Worm (Caenorhabditis elegans): ENCODE data around the gene igdb-1.
"Not testable (repeated sequence)": the region's sequence is repeated elsewhere in the genome, so short reads cannot be mapped to it uniquely, and the experiment has no call there.

The igdb-1 gene

DNA sequence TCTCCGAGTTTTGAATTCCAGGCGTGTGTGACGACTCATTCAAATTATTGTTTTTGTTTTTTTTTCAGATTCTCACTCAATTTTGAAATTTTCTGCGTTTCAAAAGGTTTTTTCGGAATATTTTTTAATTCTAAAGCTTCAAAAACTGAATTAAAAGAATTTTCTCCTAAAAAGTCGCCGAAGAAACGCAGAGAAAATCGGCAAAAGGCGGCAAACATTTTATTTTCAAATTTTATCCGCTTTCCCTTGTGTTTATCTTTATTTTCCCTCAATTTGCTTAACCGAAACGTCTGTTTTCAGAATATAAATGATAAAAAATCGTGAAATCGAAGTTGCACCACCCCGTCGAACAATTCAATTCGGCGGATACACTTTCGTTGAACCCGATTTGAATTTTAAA is 11.7 kb downstream of the igdb-1 start, which contains the start of gene him-6:
Gene him-6 (plus strand): TSS at position 301 of the 400 bp plus-strand sequence.
- no peak for TF ChIP-seq blmp-1 (tag; optimal IDR thresholded peaks at IDR 0.05)
- no peak for TF ChIP-seq hlh-1 (tag; optimal IDR thresholded peaks at IDR 0.05)
- no peak for TF ChIP-seq elt-1 (tag; optimal IDR thresholded peaks at IDR 0.05; ENCODE audit: borderline replicate concordance, insufficient read depth)
- no peak for TF ChIP-seq nhr-2 (tag; optimal IDR thresholded peaks at IDR 0.05)
- TF ChIP-seq mls-2 (tag; optimal IDR thresholded peaks at IDR 0.05), result no peak
- no peak for TF ChIP-seq unc-120 (tag; optimal IDR thresholded peaks at IDR 0.05; ENCODE audit: poor library complexity, severe bottlenecking)
- no peak for TF ChIP-seq ceh-43 (GFP tag; optimal IDR thresholded peaks at IDR 0.05)
- TF ChIP-seq bed-3 (GFP tag; optimal IDR thresholded peaks at IDR 0.05), result no peak

DNA sequence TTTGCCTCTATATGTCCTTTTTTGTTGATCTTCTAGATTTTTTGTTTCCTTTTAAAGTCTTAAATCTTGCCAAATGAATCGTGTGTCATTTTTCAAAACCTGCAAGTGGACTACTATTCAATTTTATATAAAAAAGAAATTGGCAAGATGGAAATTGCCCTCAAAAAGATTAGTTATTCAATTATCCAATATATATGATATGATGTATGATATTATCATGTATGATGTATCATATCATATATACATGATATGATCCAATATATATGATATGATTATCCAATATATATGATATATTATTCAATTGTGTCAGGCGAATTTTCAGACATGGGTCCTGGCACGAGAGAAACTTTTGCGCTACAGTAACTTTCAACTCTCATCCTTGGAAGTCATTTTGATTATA is 16.4 kb downstream of the igdb-1 start, which contains the start of gene sru-20:
Gene sru-20 (plus strand): TSS at position 301 of the 400 bp plus-strand sequence.
- TF ChIP-seq mab-5 (tag; optimal IDR thresholded peaks at IDR 0.05) (no peak), lsy-2 (tag; optimal IDR thresholded peaks at IDR 0.05) (no peak), mep-1 (tag; optimal IDR thresholded peaks at IDR 0.05) (no peak), flh-1 (GFP tag; optimal IDR thresholded peaks at IDR 0.05) (no peak), lin-32 (GFP tag; optimal IDR thresholded peaks at IDR 0.05) (no peak), bed-3 (GFP tag; optimal IDR thresholded peaks at IDR 0.05) (no peak), hlh-1 (tag; optimal IDR thresholded peaks at IDR 0.05) (no peak), drap-1 (GFP tag; optimal IDR thresholded peaks at IDR 0.05) (no peak), pha-4 (tag; optimal IDR thresholded peaks at IDR 0.05) (no peak), ceh-39 (tag; optimal IDR thresholded peaks at IDR 0.05) (no peak), ham-2 (GFP tag; optimal IDR thresholded peaks at IDR 0.05) (no peak), zip-8 (tag; optimal IDR thresholded peaks at IDR 0.05) (no peak), sptf-1 (tag; optimal IDR thresholded peaks at IDR 0.05) (no peak)

DNA sequence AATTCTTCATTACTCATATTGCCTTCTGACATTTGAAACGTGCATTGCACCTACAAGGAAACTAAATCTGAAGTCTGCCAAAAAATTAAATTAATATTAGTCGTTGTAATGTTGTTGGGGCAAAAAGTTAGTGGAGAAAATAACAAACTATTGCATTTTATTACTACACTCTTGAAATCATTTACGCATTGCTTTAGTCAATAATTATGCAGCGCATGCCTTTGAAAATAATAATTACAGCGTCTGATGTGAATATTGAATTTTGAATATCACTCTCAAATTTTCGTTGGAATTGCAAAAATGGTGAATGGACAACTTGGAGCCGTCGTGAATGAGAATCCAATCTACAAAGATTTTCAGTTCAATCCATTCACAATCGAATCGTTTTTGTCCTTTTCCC is 19.4 kb downstream of the igdb-1 start, which contains the start of gene sru-19:
Gene sru-19 (plus strand): TSS at position 301 of the 400 bp plus-strand sequence.
- TF ChIP-seq ceh-39 (tag; optimal IDR thresholded peaks at IDR 0.05) (no peak), ham-2 (GFP tag; optimal IDR thresholded peaks at IDR 0.05) (no peak), ceh-83 (GFP tag; optimal IDR thresholded peaks at IDR 0.05) (no peak)

DNA sequence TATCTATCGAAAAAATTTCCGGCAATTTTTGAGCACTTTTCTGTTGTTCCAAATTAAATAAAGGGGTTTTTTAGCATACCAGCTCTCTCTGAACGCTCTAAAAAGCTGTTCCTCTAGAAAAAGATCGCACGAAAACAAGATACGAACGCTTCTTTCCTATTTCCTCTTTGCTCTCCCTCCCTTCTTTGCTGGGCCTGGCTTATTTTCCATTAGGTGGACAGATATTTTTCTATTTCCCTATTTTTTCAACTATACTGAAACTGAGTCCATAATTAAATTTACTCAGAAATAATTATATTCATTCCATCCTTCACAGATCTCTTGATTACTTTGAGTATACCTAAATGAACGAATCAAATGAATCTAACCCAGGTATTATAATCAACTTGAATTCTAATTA is 23.1 kb downstream of the igdb-1 start, which contains the start of gene sru-18:
Gene sru-18 (plus strand): TSS at position 301 of the 400 bp plus-strand sequence.
- TF ChIP-seq mep-1 (tag; optimal IDR thresholded peaks at IDR 0.05) (no peak), tbx-8 (GFP tag; optimal IDR thresholded peaks at IDR 0.05) (no peak), ztf-11 (tag; optimal IDR thresholded peaks at IDR 0.05) (no peak), ceh-83 (GFP tag; optimal IDR thresholded peaks at IDR 0.05) (no peak), flh-1 (GFP tag; optimal IDR thresholded peaks at IDR 0.05) (no peak), mab-5 (tag; optimal IDR thresholded peaks at IDR 0.05) (no peak), nhr-76 (tag; optimal IDR thresholded peaks at IDR 0.05) (no peak), M03D4.4 (tag; optimal IDR thresholded peaks at IDR 0.05) (no peak), ham-2 (GFP tag; optimal IDR thresholded peaks at IDR 0.05) (no peak), ceh-39 (tag; optimal IDR thresholded peaks at IDR 0.05) (no peak), blmp-1 (tag; optimal IDR thresholded peaks at IDR 0.05) (no peak), sem-2 (GFP tag; optimal IDR thresholded peaks at IDR 0.05) (no peak), unc-62 (GFP tag; optimal IDR thresholded peaks at IDR 0.05) (no peak), nhr-2 (tag; optimal IDR thresholded peaks at IDR 0.05) (no peak), nhr-28 (tag; optimal IDR thresholded peaks at IDR 0.05) (no peak), unc-39 (tag; optimal IDR thresholded peaks at IDR 0.05) (no peak), drap-1 (GFP tag; optimal IDR thresholded peaks at IDR 0.05) (no peak), ces-1 (GFP tag; optimal IDR thresholded peaks at IDR 0.05) (no peak)

DNA sequence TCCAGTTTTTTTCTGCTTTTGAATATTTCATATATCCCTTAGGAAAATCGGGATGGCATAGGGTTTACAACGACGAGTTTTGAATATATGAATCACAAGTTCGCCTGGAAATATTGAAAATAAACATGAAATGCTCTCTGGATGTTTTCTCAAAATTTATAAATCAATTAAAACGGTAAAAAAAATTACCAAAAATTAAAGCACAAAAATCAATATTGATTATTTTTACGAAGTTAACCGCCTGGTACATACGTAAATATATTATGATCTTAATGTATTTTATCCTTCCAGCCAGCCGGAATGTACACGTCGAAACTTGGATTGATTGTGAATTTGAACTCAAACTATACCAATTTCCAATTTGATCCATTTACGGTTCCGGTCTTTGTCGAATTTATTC is 26.6 kb downstream of the igdb-1 start, which contains the start of gene sru-17:
Gene sru-17 (plus strand): TSS at position 301 of the 400 bp plus-strand sequence.
- TF ChIP-seq ceh-83 (GFP tag; optimal IDR thresholded peaks at IDR 0.05); blmp-1 (tag; optimal IDR thresholded peaks at IDR 0.05); ceh-43 (GFP tag; optimal IDR thresholded peaks at IDR 0.05): not testable (repeated sequence)

DNA sequence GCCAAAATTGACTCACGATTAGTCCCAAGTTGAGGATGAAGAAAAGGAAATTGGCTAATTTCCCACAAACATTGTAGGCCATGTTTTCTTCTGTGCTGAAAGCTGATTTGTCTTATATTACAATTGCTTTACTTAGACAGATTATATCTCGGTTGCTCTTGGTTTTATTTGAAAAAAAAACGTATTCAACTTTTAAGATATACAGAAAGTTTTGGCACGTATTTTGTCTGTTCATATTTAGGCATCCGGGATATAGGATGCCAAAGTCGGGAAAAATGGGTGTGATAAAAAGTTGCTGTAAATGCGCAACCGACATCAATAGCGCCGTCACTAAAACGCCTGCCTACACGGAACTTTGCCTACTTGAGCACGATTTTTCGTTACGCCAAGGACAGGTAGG is 41.3 kb downstream of the igdb-1 start, which contains the start of gene tsp-4:
Gene tsp-4 (minus strand): TSS at position 101 of the 400 bp plus-strand sequence.
- TF ChIP-seq snpc-4 (tag; optimal IDR thresholded peaks at IDR 0.05) (no peak), mls-2 (tag; optimal IDR thresholded peaks at IDR 0.05) (no peak), hlh-1 (tag; optimal IDR thresholded peaks at IDR 0.05) (no peak), ceh-43 (GFP tag; optimal IDR thresholded peaks at IDR 0.05) (no peak), drap-1 (GFP tag; optimal IDR thresholded peaks at IDR 0.05) (no peak), elt-3 (tag; optimal IDR thresholded peaks at IDR 0.05) (no peak), flh-1 (GFP tag; optimal IDR thresholded peaks at IDR 0.05) (no peak), lin-13 (tag; optimal IDR thresholded peaks at IDR 0.05) (no peak), nhr-76 (tag; optimal IDR thresholded peaks at IDR 0.05) (no peak), ham-2 (GFP tag; optimal IDR thresholded peaks at IDR 0.05) (no peak), elt-1 (tag; optimal IDR thresholded peaks at IDR 0.05; ENCODE audit: borderline replicate concordance, insufficient read depth) (no peak), sem-2 (GFP tag; optimal IDR thresholded peaks at IDR 0.05) (no peak), nhr-12 (tag; optimal IDR thresholded peaks at IDR 0.05) (no peak)
